Worm (Caenorhabditis elegans): ENCODE data around the gene ugt-66.

DNA sequence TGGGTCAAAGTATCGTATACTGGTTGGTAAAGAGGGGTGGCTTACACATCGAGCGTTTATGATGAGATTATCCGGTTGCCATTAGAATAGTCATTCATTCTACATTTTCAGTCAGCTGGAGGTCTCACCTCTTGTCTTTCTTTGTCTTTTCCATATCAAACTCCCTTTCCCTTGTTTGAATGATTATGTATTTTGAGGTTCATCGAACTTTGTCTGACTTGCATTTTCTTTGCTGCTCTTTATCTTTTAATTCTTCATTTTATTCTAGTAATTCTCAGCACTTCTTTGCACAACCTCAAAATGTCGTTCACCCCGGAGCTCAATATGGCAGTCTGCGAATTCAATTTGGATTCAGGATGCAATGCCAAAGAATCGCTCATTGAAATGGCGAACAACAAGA is 46.1 kb upstream of the ugt-66 start, which contains the start of gene T12A2.3:
- TF ChIP-seq nhr-11 (tag; optimal IDR thresholded peaks at IDR 0.05) (no peak), R02D3.7 (tag; optimal IDR thresholded peaks at IDR 0.05) (no peak), ama-1 (optimal IDR thresholded peaks at IDR 0.05) (no peak), blmp-1 (tag; optimal IDR thresholded peaks at IDR 0.05; ENCODE audit: insufficient read depth) (no peak), C34F6.9 (tag; optimal IDR thresholded peaks at IDR 0.05) (no peak), mbf-1 (tag; optimal IDR thresholded peaks at IDR 0.05) (no peak), aly-2 (tag; optimal IDR thresholded peaks at IDR 0.05) (no peak), nhr-25 (tag; optimal IDR thresholded peaks at IDR 0.05) (no peak), lin-13 (GFP tag; optimal IDR thresholded peaks at IDR 0.05) (no peak), fos-1 (tag; optimal IDR thresholded peaks at IDR 0.05) (no peak), nhr-6 (tag; optimal IDR thresholded peaks at IDR 0.05) (no peak)

All from whole organism, L2 larva.